Worm (Caenorhabditis elegans): ENCODE results near the gene F14H3.14.

Gene F14H3.14

ce11 chrV:16017671-16018070 is 45.0 kb downstream of the F14H3.14 start, which contains the start of gene srx-43:
Gene srx-43, plus strand, starts transcription at chrV:16017971.
- no peak for TF ChIP-seq lin-13 (GFP tag; optimal IDR thresholded peaks at IDR 0.05)
- TF ChIP-seq Y55F3AM.14 (GFP tag; optimal IDR thresholded peaks at IDR 0.05), result no peak
- TF ChIP-seq peb-1 (tag; optimal IDR thresholded peaks at IDR 0.05), result no peak
- no peak for TF ChIP-seq blmp-1 (tag; optimal IDR thresholded peaks at IDR 0.05; ENCODE audit: insufficient read depth)
- TF ChIP-seq elt-3 (tag; optimal IDR thresholded peaks at IDR 0.05), result no peak
- TF ChIP-seq ceh-16 (tag; optimal IDR thresholded peaks at IDR 0.05), result no peak
- TF ChIP-seq lsy-2 (tag; optimal IDR thresholded peaks at IDR 0.05), result no peak
- TF ChIP-seq nhr-6 (tag; optimal IDR thresholded peaks at IDR 0.05), result no peak
- no peak for TF ChIP-seq nhr-11 (tag; optimal IDR thresholded peaks at IDR 0.05)

- TF ChIP-seq mdl-1 (tag; optimal IDR thresholded peaks at IDR 0.05) (no peak), unc-62 (GFP tag; optimal IDR thresholded peaks at IDR 0.05) (no peak), crh-2 (tag; optimal IDR thresholded peaks at IDR 0.05) (no peak), unc-55 (GFP tag; optimal IDR thresholded peaks at IDR 0.05) (no peak), ztf-11 (tag; optimal IDR thresholded peaks at IDR 0.05) (no peak), fos-1 (tag; optimal IDR thresholded peaks at IDR 0.05) (no peak), aly-2 (tag; optimal IDR thresholded peaks at IDR 0.05) (no peak), nhr-77 (tag; optimal IDR thresholded peaks at IDR 0.05) (no peak), gmeb-1 (tag; optimal IDR thresholded peaks at IDR 0.05) (no peak), lin-11 (tag; optimal IDR thresholded peaks at IDR 0.05) (no peak), lin-13 (GFP tag; optimal IDR thresholded peaks at IDR 0.05) (no peak), mab-5 (tag; optimal IDR thresholded peaks at IDR 0.05) (no peak), nhr-12 (tag; optimal IDR thresholded peaks at IDR 0.05) (no peak), lin-39 (tag; optimal IDR thresholded peaks at IDR 0.05) (no peak), dmd-4 (tag; optimal IDR thresholded peaks at IDR 0.05) (no peak), mbf-1 (tag; optimal IDR thresholded peaks at IDR 0.05) (no peak), snpc-4 (tag; optimal IDR thresholded peaks at IDR 0.05) (no peak), ama-1 (optimal IDR thresholded peaks at IDR 0.05) (no peak), nhr-25 (tag; optimal IDR thresholded peaks at IDR 0.05) (no peak)
Measured at ce11 chrV:16016977-16017376, 45.7 kb downstream of the F14H3.14 start.

- TF ChIP-seq fos-1 (tag; optimal IDR thresholded peaks at IDR 0.05), result no peak
- no peak for TF ChIP-seq nhr-21 (tag; optimal IDR thresholded peaks at IDR 0.05)
- TF ChIP-seq nhr-129 (tag; optimal IDR thresholded peaks at IDR 0.05), result no peak
- TF ChIP-seq ztf-4 (tag; optimal IDR thresholded peaks at IDR 0.05), result no peak
- TF ChIP-seq ztf-1 (GFP tag; conservative IDR thresholded peaks at IDR 0.05), result no peak
- no peak for TF ChIP-seq lin-13 (GFP tag; optimal IDR thresholded peaks at IDR 0.05)
- TF ChIP-seq lsy-2 (tag; optimal IDR thresholded peaks at IDR 0.05), result no peak
- no peak for TF ChIP-seq sem-4 (tag; optimal IDR thresholded peaks at IDR 0.05)
- no peak for TF ChIP-seq nhr-77 (tag; optimal IDR thresholded peaks at IDR 0.05)
- no peak for TF ChIP-seq Y55F3AM.14 (GFP tag; optimal IDR thresholded peaks at IDR 0.05)
- no peak for TF ChIP-seq lin-11 (tag; optimal IDR thresholded peaks at IDR 0.05)
- no peak for TF ChIP-seq elt-1 (tag; optimal IDR thresholded peaks at IDR 0.05)
Measured at ce11 chrV:16015652-16016051, 47.0 kb downstream of the F14H3.14 start, which contains the start of gene str-232. Gene str-232, minus strand, starts transcription at chrV:16015752.
